Fruit fly (Drosophila melanogaster) whole organism, pupa: Measurements from ENCODE around the gene CG42588.

ENCODE experiments used
- CG10348 ChIP-seq: fragments of 200-800 bp; sonication (Bioruptor generic); IDR thresholded peaks from 2 replicates; pipeline ENCODE4 v1.3.6; 2022; ENCODE audit warnings: missing biosample characterization, missing genetic modification characterization
- CG12605 ChIP-seq: fragments of 200-800 bp; sonication (Bioruptor generic); IDR thresholded peaks from 2 replicates; pipeline ENCODE4 v1.3.6; 2022; ENCODE audit warnings: missing biosample characterization, missing genetic modification characterization
- CG13204 ChIP-seq: fragments of 200-800 bp; sonication (Bioruptor generic); optimal IDR thresholded peaks from 2 replicates; lab custom pipeline; 2018; ENCODE audit warnings: missing biosample characterization, mild to moderate bottlenecking, missing genetic modification characterization, moderate library complexity
- CG14655 ChIP-seq: fragments of 200-800 bp; sonication (Bioruptor generic); optimal IDR thresholded peaks from 3 replicates; lab custom pipeline; 2017; ENCODE audit warnings: mild to moderate bottlenecking, missing biosample characterization, missing genetic modification reagents, missing genetic modification characterization
- CG15710 ChIP-seq: fragments of 200-800 bp; sonication (Bioruptor generic); optimal IDR thresholded peaks from 2 replicates; lab custom pipeline; 2018; ENCODE audit warnings: missing biosample characterization, mild to moderate bottlenecking, missing genetic modification characterization, moderate library complexity
- CG17806 ChIP-seq: fragments of 200-800 bp; sonication (Bioruptor generic); optimal IDR thresholded peaks from 2 replicates; lab custom pipeline; 2018; ENCODE audit warnings: missing biosample characterization, mild to moderate bottlenecking, missing genetic modification characterization, moderate library complexity
- CG32121 ChIP-seq: fragments of 200-800 bp; sonication (Bioruptor generic); IDR thresholded peaks from 2 replicates; pipeline ENCODE4 v1.3.6; 2022; ENCODE audit warnings: missing biosample characterization, missing genetic modification characterization
- CG34367 ChIP-seq: fragments of 200-800 bp; sonication (Bioruptor generic); optimal IDR thresholded peaks from 2 replicates; lab custom pipeline; 2018; ENCODE audit warnings: missing biosample characterization, mild to moderate bottlenecking, missing genetic modification characterization
- CG4496 ChIP-seq: fragments of 200-800 bp; sonication (Bioruptor generic); IDR thresholded peaks from 3 replicates; pipeline ENCODE4 v1.3.6; 2022; ENCODE audit warnings: missing biosample characterization, missing genetic modification characterization
- CG8159 ChIP-seq: fragments of 200-800 bp; sonication (Bioruptor generic); optimal IDR thresholded peaks from 3 replicates; lab custom pipeline; 2018; ENCODE audit warnings: missing biosample characterization, mild to moderate bottlenecking, missing genetic modification characterization, moderate library complexity
- CG8301 ChIP-seq: fragments of 200-800 bp; sonication (Bioruptor generic); optimal IDR thresholded peaks from 2 replicates; lab custom pipeline; 2018; ENCODE audit warnings: missing biosample characterization, mild to moderate bottlenecking, missing genetic modification characterization
- CG9948 ChIP-seq: fragments of 200-800 bp; sonication (Bioruptor generic); optimal IDR thresholded peaks from 2 replicates; lab custom pipeline; 2018; ENCODE audit warnings: missing biosample characterization, mild to moderate bottlenecking, missing genetic modification characterization, moderate library complexity
- D1 ChIP-seq: fragments of 200-800 bp; sonication (Bioruptor generic); optimal IDR thresholded peaks from 2 replicates; lab custom pipeline; 2018; ENCODE audit warnings: missing biosample characterization, mild to moderate bottlenecking, missing genetic modification characterization, moderate library complexity
- EcR ChIP-seq: fragments of 200-800 bp; sonication (Bioruptor generic); optimal IDR thresholded peaks from 3 replicates; lab custom pipeline; 2019; ENCODE audit warnings: missing biosample characterization, missing genetic modification characterization, mild to moderate bottlenecking, moderate library complexity, missing genetic modification reagents
- Ets98B ChIP-seq: fragments of 200-800 bp; sonication (Bioruptor generic); IDR thresholded peaks from 2 replicates; pipeline ENCODE4 v1.3.6; 2022; ENCODE audit warnings: missing biosample characterization, missing genetic modification characterization
- Pif1A ChIP-seq: fragments of 200-800 bp; sonication (Bioruptor generic); optimal IDR thresholded peaks from 3 replicates; lab custom pipeline; 2016; ENCODE audit warnings: missing biosample characterization, missing genetic modification characterization
- Pif1B ChIP-seq: fragments of 200-800 bp; sonication (Bioruptor generic); optimal IDR thresholded peaks from 3 replicates; lab custom pipeline; 2016; ENCODE audit warnings: missing biosample characterization, missing genetic modification characterization
- Snoo ChIP-seq: fragments of 200-800 bp; sonication (Bioruptor generic); optimal IDR thresholded peaks from 3 replicates; lab custom pipeline; 2017; ENCODE audit warnings: missing biosample characterization, mild to moderate bottlenecking, missing genetic modification characterization, inconsistent platforms
- fd96Ca ChIP-seq: fragments of 200-800 bp; sonication (Bioruptor generic); IDR thresholded peaks from 3 replicates; pipeline ENCODE4 v1.3.6; 2022; ENCODE audit warnings: missing biosample characterization, missing genetic modification characterization
- gl ChIP-seq: fragments of 200-800 bp; sonication (Bioruptor generic); optimal IDR thresholded peaks from 2 replicates; lab custom pipeline; 2018; ENCODE audit warnings: missing biosample characterization, mild to moderate bottlenecking, missing genetic modification characterization
- rn ChIP-seq: fragments of 200-800 bp; sonication (Bioruptor generic); IDR thresholded peaks from 2 replicates; pipeline ENCODE4 v1.3.6; 2022; ENCODE audit warnings: missing biosample characterization, missing genetic modification characterization

The CG42588 gene

DNA sequence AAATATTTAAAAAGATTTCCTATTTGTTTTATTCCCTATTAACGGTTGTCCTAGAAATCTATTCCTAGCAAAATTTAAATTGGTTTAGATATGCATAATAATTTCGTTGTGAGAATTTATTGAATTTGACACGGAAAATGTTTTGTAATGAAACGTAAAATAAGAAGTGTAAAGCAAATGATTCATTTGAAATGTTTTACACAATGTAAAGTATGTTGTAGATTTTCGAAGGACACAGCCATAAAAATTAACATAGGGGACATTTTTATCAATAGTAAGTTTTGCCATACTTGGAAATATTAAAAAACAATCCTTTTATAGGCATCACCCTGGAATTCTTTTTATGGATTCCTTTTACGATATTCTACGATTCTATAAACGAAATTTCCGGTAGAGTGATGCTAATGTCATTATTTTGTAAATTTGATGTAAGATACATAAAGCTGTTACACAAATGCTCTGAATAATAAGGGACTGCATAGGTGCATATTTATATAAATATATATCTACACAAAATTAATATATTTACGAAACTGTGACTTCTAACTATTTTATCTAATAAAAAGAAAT is 43.6 kb downstream of the CG42588 start:
- no peak for TF ChIP-seq gl (tag; lab: Kevin White, UChicago)
- no peak for TF ChIP-seq CG4496 (GFP tag; lab: Robert Waterston, UW)
- TF ChIP-seq CG13204 (GFP tag; lab: Kevin White, UChicago), result no peak
- TF ChIP-seq D1 (tag; lab: Kevin White, UChicago), result no peak
- TF ChIP-seq CG12605, result no peak
- TF ChIP-seq CG17806 (tag; lab: Kevin White, UChicago), result no peak
- TF ChIP-seq EcR (GFP tag; lab: Kevin White, UChicago), result no peak
- TF ChIP-seq Pif1B (GFP tag; lab: Kevin White, UChicago), result no peak
- TF ChIP-seq rn, result no peak
- TF ChIP-seq CG15710 (tag; lab: Kevin White, UChicago), result no peak
- TF ChIP-seq Pif1A (GFP tag; lab: Kevin White, UChicago), result no peak
- no peak for TF ChIP-seq CG34367
- TF ChIP-seq CG8159 (tag; lab: Kevin White, UChicago), result no peak
- no peak for TF ChIP-seq CG32121 (GFP tag; lab: Robert Waterston, UW)

DNA sequence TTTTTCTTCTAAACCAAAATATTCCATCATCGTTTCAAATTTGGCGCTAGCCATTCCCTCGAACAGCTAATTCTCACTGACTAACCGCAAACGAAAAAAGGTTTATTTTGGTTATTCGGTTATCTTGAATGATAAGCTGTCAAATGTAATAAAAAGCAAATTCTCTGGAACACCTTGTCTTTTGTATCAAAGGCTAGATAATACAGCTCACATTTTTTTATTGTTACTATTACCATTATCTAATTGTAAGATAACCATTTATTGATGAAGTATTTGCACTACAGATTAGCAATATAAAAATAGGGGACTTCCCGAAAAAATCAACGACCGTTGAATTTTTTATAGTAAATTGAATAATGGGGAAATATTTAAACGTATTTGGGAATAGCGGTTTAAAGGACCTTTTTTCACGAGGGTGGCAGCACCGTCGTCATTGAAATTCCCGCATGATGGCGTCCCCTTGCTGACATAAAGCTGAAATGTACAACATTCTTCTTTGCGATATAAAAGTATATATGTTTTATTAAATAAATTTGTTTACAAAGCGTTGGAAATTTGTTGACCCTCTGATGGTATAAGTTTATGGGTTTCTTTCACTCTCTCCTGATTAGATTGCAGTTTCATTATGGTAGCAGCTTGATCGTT is 47.3 kb downstream of the CG42588 start, which contains the start of gene CG32107:
Gene CG32107 (minus strand): TSS at position 51 of the 645 bp plus-strand sequence.
- TF ChIP-seq Pif1B (GFP tag; lab: Kevin White, UChicago) (no peak), D1 (tag; lab: Kevin White, UChicago) (peak; percentile 5)

DNA sequence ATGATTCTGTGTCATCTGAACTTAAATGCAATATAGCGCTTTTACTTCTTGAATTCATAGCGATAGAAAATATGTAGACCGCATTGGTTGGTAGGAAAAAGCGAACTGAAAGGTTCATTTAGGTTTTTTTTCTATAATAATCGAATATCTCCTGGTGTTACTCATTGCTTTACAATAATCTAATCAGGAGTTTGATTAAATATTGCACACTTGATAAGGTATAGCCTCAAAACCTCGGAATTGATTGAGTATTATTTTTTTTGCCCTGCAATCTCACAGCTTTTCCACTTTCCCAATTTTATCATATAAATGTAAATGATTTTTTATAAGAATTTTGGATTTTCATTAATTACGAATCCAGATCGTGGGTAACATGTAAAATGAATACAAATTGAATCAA is 48.8 kb downstream of the CG42588 start, which contains the start of gene CG10943:
Gene CG10943 (minus strand): TSS at position 101 of the 400 bp plus-strand sequence.
- TF ChIP-seq Ets98B (no peak), Pif1A (GFP tag; lab: Kevin White, UChicago) (no peak)

DNA sequence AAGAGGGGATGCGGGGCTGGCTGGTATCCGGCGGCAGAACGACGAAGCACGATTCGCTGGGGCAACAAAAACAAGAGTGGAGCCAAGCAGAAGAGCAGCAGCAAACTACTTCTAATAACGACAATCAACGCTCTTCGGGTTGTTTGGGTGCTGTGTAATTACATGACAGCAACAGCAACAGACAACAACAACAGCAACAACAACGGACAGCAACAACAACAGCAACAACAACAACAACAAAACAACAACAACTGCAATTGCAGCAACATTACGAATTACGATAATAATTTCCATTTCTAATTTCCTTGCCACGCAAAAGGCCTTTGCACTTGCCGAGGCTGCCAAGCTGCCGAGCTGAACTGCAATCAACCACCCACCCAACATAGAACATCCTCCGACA is 50.4 kb downstream of the CG42588 start:
- TF ChIP-seq CG12605 (no peak), CG4496 (GFP tag; lab: Robert Waterston, UW) (no peak), CG17806 (tag; lab: Kevin White, UChicago) (no peak), Pif1A (GFP tag; lab: Kevin White, UChicago) (no peak), CG8301 (tag; lab: Kevin White, UChicago) (no peak), fd96Ca (GFP tag; lab: Robert Waterston, UW) (no peak), Ets98B (no peak), Snoo (tag; lab: Kevin White, UChicago) (no peak), Pif1B (GFP tag; lab: Kevin White, UChicago) (no peak), CG32121 (GFP tag; lab: Robert Waterston, UW) (no peak), D1 (tag; lab: Kevin White, UChicago) (no peak), rn (no peak), CG34367 (no peak), gl (tag; lab: Kevin White, UChicago) (no peak), CG10348 (GFP tag; lab: Robert Waterston, UW) (no peak), CG8159 (tag; lab: Kevin White, UChicago) (no peak), CG9948 (no peak), EcR (GFP tag; lab: Kevin White, UChicago) (no peak)
- TF ChIP-seq, all 21 proteins: peak for 0

DNA sequence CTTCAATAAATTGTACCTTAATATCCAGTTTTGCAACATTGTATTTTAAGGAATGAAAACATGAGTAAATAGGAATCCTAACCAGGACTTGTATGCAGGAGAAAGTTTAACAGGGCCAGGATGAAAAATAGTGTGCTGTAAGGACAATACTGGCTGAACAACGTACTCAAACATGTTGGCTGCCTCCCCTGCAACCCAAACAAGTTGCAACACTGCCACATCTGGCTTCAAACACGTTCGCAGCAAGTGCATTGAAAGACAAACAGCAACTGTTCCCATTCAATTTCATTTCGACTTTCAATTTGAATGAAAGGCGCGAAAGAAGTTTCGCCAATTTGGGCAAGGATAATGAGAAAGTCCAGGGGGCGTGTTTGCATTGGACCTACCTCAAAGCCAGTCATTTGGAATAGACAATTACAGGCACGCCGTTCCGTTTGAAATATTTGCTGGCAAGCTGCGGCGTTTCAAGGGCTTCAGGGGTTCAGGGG is 53.9 kb downstream of the CG42588 start:
- TF ChIP-seq CG9948, result no peak

DNA sequence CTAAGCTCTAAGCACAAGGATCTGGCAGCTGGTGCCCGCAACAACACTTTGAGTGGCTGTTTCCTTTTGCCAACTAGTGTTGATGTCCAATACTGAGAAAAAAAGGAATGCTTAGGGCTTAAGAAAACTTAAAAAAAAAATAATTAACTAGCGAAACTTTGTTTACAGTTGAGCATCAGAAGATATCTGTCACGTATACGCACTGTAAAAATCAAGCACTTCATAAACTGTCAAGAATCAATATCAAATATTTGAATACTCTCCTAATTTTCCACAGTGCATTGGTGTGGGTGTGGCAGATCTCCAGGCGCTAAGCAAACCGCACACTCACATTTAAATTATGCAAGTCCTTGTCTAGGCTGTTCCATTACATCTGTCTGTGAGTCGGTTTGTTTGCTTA is 60.2 kb downstream of the CG42588 start:
- TF ChIP-seq Pif1A (GFP tag; lab: Kevin White, UChicago) (no peak), gl (tag; lab: Kevin White, UChicago) (no peak), Ets98B (no peak), CG8301 (tag; lab: Kevin White, UChicago) (no peak), Snoo (tag; lab: Kevin White, UChicago) (no peak), CG12605 (no peak), CG34367 (no peak), CG14655 (GFP tag; lab: Kevin White, UChicago) (no peak), fd96Ca (GFP tag; lab: Robert Waterston, UW) (no peak), CG15710 (tag; lab: Kevin White, UChicago) (no peak), CG32121 (GFP tag; lab: Robert Waterston, UW) (no peak), CG17806 (tag; lab: Kevin White, UChicago) (no peak), EcR (GFP tag; lab: Kevin White, UChicago) (no peak), Pif1B (GFP tag; lab: Kevin White, UChicago) (no peak)
